Fruit fly (Drosophila melanogaster): ENCODE measurements around the gene CG5953.
A peak's percentile ranks its signal among the peaks of the same experiment; 100 is the strongest.

CG5953 gene

DNA sequence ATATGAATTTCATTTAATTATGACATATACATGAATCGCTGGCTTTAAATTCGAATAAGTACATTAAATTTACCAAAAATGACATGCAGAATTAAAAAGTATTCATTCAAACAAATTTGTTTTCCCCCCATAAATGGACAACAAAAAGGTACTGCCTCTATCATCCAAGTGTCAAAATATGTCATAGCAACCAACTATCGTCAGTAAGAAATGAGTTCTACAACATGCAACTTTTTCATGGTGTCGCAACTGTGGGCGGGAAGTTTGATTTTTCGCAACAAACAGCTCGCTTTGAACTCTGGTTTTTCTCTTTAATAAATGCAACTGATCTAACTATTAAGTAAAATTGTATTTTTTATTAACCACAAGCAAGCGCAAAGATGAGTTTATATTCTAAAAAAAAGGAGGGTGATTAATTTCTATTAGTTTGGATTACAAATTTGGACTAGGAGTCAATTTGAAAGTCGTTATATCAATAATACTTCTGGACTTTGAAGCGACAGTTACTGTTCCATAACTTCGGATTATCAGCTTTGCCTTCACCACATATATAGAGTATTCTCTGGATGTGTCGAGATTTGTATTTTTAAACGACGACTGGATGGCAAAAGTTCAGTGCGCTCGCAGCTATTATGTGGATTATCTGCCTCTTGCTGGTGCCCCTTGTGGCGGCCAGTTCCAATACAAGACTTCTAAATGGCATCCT is 45.0 kb downstream of the CG5953 start, which contains the start of gene Nepl8 (continued):
- TF ChIP-seq CrebB (tag; optimal IDR thresholded peaks at IDR 0.05) (peak; percentile 17), CG31388 (GFP tag; optimal IDR thresholded peaks at IDR 0.05) (no peak), luna (GFP tag; optimal IDR thresholded peaks at IDR 0.05) (peak; percentile 22), CG15479 (GFP tag; optimal IDR thresholded peaks at IDR 0.05) (peak; percentile 90), CG2678 (tag; optimal IDR thresholded peaks at IDR 0.05) (no peak), Deaf1 (tag; optimal IDR thresholded peaks at IDR 0.05) (peak; percentile 19), eve (GFP tag; optimal IDR thresholded peaks at IDR 0.05) (peak in 1 of 2 experiments; percentile 13), fd96Cb (tag; optimal IDR thresholded peaks at IDR 0.05) (no peak), CG11504 (tag; optimal IDR thresholded peaks at IDR 0.05) (peak; percentile 80), Oli (tag; optimal IDR thresholded peaks at IDR 0.05) (no peak), NC2β (GFP tag; optimal IDR thresholded peaks at IDR 0.05) (peak; percentile 2), HmgZ (tag; optimal IDR thresholded peaks at IDR 0.05) (peak; percentile 83), Side (GFP tag; optimal IDR thresholded peaks at IDR 0.05) (peak; percentile 31), CG15696 (tag; optimal IDR thresholded peaks at IDR 0.05) (peak; percentile 30), her (GFP tag; optimal IDR thresholded peaks at IDR 0.05) (peak; percentile 31), pros (GFP tag; optimal IDR thresholded peaks at IDR 0.05) (no peak), zfh2 (GFP tag; optimal IDR thresholded peaks at IDR 0.05) (peak; percentile 37), Bgb (GFP tag; IDR thresholded peaks at IDR 0.05; ENCODE audit: partially characterized antibody) (peak; percentile 59; the same call in 1 of the 2 replicates), CG8944 (GFP tag; optimal IDR thresholded peaks at IDR 0.05) (peak; percentile 58), CG13894 (tag; optimal IDR thresholded peaks at IDR 0.05) (peak; percentile 73), fd64A (GFP tag; optimal IDR thresholded peaks at IDR 0.05) (no peak), CG2199 (GFP tag; IDR thresholded peaks at IDR 0.05) (peak; percentile 90), gcm (GFP tag; optimal IDR thresholded peaks at IDR 0.05) (no peak), schlank (tag; optimal IDR thresholded peaks at IDR 0.05) (no peak), CG7839 (tag; optimal IDR thresholded peaks at IDR 0.05) (peak; percentile 42), Drgx (GFP tag; IDR thresholded peaks at IDR 0.05) (no peak), grau (tag; optimal IDR thresholded peaks at IDR 0.05) (peak; percentile 32), cg (GFP tag; optimal IDR thresholded peaks at IDR 0.05) (no peak), fd102C (GFP tag; optimal IDR thresholded peaks at IDR 0.05) (peak; percentile 5), Dip3 (GFP tag; optimal IDR thresholded peaks at IDR 0.05) (peak; percentile 32), CG1024 (GFP tag; IDR thresholded peaks at IDR 0.05) (0 out of 2 replicates have a peak, but pooled peaks have one; percentile 29), Gug (GFP tag; IDR thresholded peaks at IDR 0.05) (peak; percentile 24; the same call in 1 of the 4 replicates), CG4617 (GFP tag; optimal IDR thresholded peaks at IDR 0.05; ENCODE audit: borderline replicate concordance) (no peak), Nf-YC (tag; optimal IDR thresholded peaks at IDR 0.05) (peak; percentile 68), lmd (GFP tag; IDR thresholded peaks at IDR 0.05) (no peak), gt (GFP tag; IDR thresholded peaks at IDR 0.05) (no peak), gsb (GFP tag; IDR thresholded peaks at IDR 0.05) (no peak), chn (GFP tag; optimal IDR thresholded peaks at IDR 0.05) (peak; percentile 15)

DNA sequence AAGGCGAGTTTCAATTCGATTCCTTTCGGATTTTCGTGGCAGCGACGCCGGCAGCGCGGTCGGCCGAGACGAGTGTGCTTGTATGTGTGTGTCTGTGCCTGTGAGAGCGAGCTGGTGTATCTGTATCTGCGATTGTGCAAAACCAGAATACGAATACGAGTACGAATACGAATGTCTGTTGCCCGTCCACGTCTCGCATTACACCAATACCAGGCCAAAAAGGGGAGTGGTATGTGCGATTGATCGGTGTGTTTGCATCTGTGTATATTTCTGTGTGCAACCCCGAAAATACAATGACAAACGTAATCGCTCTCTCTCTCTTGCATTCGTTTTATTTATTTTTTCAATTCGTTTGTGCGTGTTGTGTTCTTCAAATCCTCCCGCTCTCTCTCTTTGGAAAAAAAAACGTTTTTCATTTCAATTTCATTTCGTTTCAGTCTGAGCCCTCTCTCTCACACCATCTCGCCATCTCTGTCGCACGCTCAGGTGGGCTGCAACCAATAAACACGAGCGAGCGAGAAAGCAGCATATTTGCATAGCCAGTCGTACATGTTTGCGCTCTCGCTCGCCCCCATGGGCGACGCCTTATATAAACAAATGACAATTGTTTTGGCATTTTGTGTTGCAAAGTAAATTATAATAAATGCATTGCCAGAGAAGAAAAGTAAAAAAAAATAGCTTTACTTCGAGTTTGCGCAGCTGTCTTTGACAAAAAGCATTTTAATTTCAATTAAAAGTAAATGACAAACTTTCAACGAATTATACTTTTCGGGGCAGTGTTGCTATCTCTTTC is 46.5 kb downstream of the CG5953 start:
- TF ChIP-seq HLH54F (GFP tag; optimal IDR thresholded peaks at IDR 0.05) (no peak), CG9932 (GFP tag; IDR thresholded peaks at IDR 0.05) (0 out of 2 replicates have a peak, but pooled peaks have one; percentile 26), CG5180 (GFP tag; optimal IDR thresholded peaks at IDR 0.05) (no peak), ro (GFP tag; IDR thresholded peaks at IDR 0.05) (no peak), her (GFP tag; optimal IDR thresholded peaks at IDR 0.05) (no peak), CG6254 (GFP tag; optimal IDR thresholded peaks at IDR 0.05) (no peak), Taf1 (GFP tag; IDR thresholded peaks at IDR 0.05) (no peak), CG3281 (GFP tag; optimal IDR thresholded peaks at IDR 0.05) (no peak), cg (GFP tag; optimal IDR thresholded peaks at IDR 0.05) (peak; percentile 89), dan (GFP tag; IDR thresholded peaks at IDR 0.05) (no peak), stc (GFP tag; IDR thresholded peaks at IDR 0.05) (peak; percentile 63), sens (GFP tag) (peak; percentile 89), CG4424 (GFP tag; optimal IDR thresholded peaks at IDR 0.05) (peak; percentile 24), E2f2 (GFP tag; IDR thresholded peaks at IDR 0.05) (no peak), NC2β (GFP tag; optimal IDR thresholded peaks at IDR 0.05) (peak; percentile 58)
